Worm (Caenorhabditis elegans): ENCODE results near the gene C17F4.11.

DNA sequence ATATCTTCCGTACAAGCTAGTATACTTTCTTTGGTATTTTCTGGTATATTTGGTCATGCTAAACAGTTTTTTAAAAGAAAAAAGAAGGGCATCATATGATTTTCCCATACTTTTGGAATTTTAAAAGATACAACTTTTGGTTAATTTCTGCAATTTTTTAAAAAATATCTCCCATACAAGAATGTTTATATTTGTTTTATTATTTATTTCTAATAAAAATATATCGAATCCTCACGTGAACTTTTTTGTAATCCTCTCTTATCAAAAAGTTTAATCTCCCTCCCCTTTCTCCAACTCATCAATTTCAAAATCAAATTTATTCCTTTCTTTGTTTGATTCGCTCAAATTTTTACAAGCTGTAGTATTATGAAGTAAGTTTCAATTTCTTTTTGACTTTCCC lies 45.1 kb downstream of the C17F4.11 start, which contains the start of gene nep-13:
- TF ChIP-seq him-1 (tag; optimal IDR thresholded peaks at IDR 0.05) (no peak), dao-5 (tag; optimal IDR thresholded peaks at IDR 0.05) (no peak)

Data from whole organism, L4/young adult.